In genomic region chrIV:4406054-4406539, ce11 we compare ENCODE assay signal across 3 worm cellular contexts.
TF ChIP-seq lines count a peak whose summit lies in the region.

No protein-coding gene starts in this region.

TF ChIP-seq in whole organism, L1 larva, 84 proteins besides CTCF, POLR2A, EP300 and RAD21 (continued from another document and continues in another):
- TF ChIP-seq lin-15B (tag; optimal IDR thresholded peaks at IDR 0.05; lab: Kevin White, UChicago): peak; percentile 73
- no peak for TF ChIP-seq nhr-237 (tag; optimal IDR thresholded peaks at IDR 0.05; lab: Kevin White, UChicago)
- TF ChIP-seq irx-1 (tag; optimal IDR thresholded peaks at IDR 0.05; lab: Kevin White, UChicago): no peak
- TF ChIP-seq nhr-19 (GFP tag; conservative IDR thresholded peaks at IDR 0.05; lab: Robert Waterston, UW): peak; percentile 55
- TF ChIP-seq pax-3 (tag; optimal IDR thresholded peaks at IDR 0.05; lab: Kevin White, UChicago): no peak
- TF ChIP-seq tbx-2 (tag; optimal IDR thresholded peaks at IDR 0.05; lab: Kevin White, UChicago): peak; percentile 72
- peak; percentile 51 for TF ChIP-seq mep-1 (tag; optimal IDR thresholded peaks at IDR 0.05; lab: Kevin White, UChicago)
- peak; percentile 47 to 79 for TF ChIP-seq lsy-2 (tag; optimal IDR thresholded peaks at IDR 0.05; lab: Kevin White, UChicago)
- TF ChIP-seq nhr-47 (tag; optimal IDR thresholded peaks at IDR 0.05; lab: Kevin White, UChicago): peak; percentile 78
- peak; percentile 27 for TF ChIP-seq ama-1 (optimal IDR thresholded peaks at IDR 0.05; lab: Kevin White, UChicago)
- peak; percentile 87 for TF ChIP-seq nhr-71 (tag; optimal IDR thresholded peaks at IDR 0.05; lab: Kevin White, UChicago)
- TF ChIP-seq unc-30 (tag; optimal IDR thresholded peaks at IDR 0.05; lab: Kevin White, UChicago): no peak
- no peak for TF ChIP-seq ztf-4 (tag; optimal IDR thresholded peaks at IDR 0.05; lab: Kevin White, UChicago)
- peak; percentile 46 for TF ChIP-seq skn-1 (tag; optimal IDR thresholded peaks at IDR 0.05; lab: Kevin White, UChicago)
- TF ChIP-seq snu-23 (GFP tag; optimal IDR thresholded peaks at IDR 0.05; lab: Kevin White, UChicago): peak; percentile 77
- TF ChIP-seq egl-27 (tag; optimal IDR thresholded peaks at IDR 0.05; lab: Kevin White, UChicago): peak in 1 of 2 experiments; percentile 58
- peak in 1 of 2 experiments; percentile 55 for TF ChIP-seq mdl-1 (tag; optimal IDR thresholded peaks at IDR 0.05; lab: Kevin White, UChicago)
- TF ChIP-seq sox-4 (tag; optimal IDR thresholded peaks at IDR 0.05; lab: Kevin White, UChicago): peak; percentile 41
- TF ChIP-seq C04F5.9 (tag; optimal IDR thresholded peaks at IDR 0.05; lab: Kevin White, UChicago): no peak
- TF ChIP-seq fkh-10 (GFP tag; optimal IDR thresholded peaks at IDR 0.05; lab: Kevin White, UChicago): peak; percentile 47
- TF ChIP-seq nhr-11 (tag; optimal IDR thresholded peaks at IDR 0.05; lab: Kevin White, UChicago): no peak
- peak; percentile 66; the same call in 1 of the 2 replicates for TF ChIP-seq grh-1 (GFP tag; IDR thresholded peaks at IDR 0.05; lab: Robert Waterston, UW)
- peak; percentile 42 for TF ChIP-seq nhr-90 (tag; optimal IDR thresholded peaks at IDR 0.05; lab: Kevin White, UChicago; ENCODE audit: poor library complexity)
- peak; percentile 26 for TF ChIP-seq snpc-4 (tag; optimal IDR thresholded peaks at IDR 0.05; lab: Kevin White, UChicago)
- TF ChIP-seq fos-1 (tag; optimal IDR thresholded peaks at IDR 0.05; lab: Kevin White, UChicago): peak; percentile 54
- TF ChIP-seq hlh-4 (tag; optimal IDR thresholded peaks at IDR 0.05; lab: Kevin White, UChicago): no peak
- TF ChIP-seq elt-3 (tag; optimal IDR thresholded peaks at IDR 0.05; lab: Kevin White, UChicago): peak in 1 of 6 experiments; percentile 49
- TF ChIP-seq fkh-8 (tag; optimal IDR thresholded peaks at IDR 0.05; lab: Kevin White, UChicago): peak; percentile 83
- TF ChIP-seq lir-3 (tag; optimal IDR thresholded peaks at IDR 0.05; lab: Kevin White, UChicago; ENCODE audit: poor library complexity): peak; percentile 41
- no peak for TF ChIP-seq lin-39 (tag; optimal IDR thresholded peaks at IDR 0.05; lab: Kevin White, UChicago)
- TF ChIP-seq dsc-1 (tag; optimal IDR thresholded peaks at IDR 0.05; lab: Kevin White, UChicago): peak; percentile 30
- 0 out of 2 replicates have a peak, but pooled peaks have one; percentile 45 for TF ChIP-seq mab-9 (GFP tag; IDR thresholded peaks at IDR 0.05; lab: Robert Waterston, UW)
- TF ChIP-seq sup-37 (GFP tag; optimal IDR thresholded peaks at IDR 0.05; lab: Kevin White, UChicago): peak; percentile 7
- TF ChIP-seq C16A3.4 (tag; optimal IDR thresholded peaks at IDR 0.05; lab: Kevin White, UChicago): peak; percentile 61
- TF ChIP-seq hlh-17 (GFP tag; optimal IDR thresholded peaks at IDR 0.05; lab: Kevin White, UChicago; ENCODE audit: borderline replicate concordance): no peak
- TF ChIP-seq pqm-1 (tag; optimal IDR thresholded peaks at IDR 0.05; lab: Kevin White, UChicago): peak; percentile 66
- peak; percentile 71 to 82 for TF ChIP-seq efl-1 (optimal IDR thresholded peaks at IDR 0.05; lab: Kevin White, UChicago)
- TF ChIP-seq efl-1 (GFP tag; optimal IDR thresholded peaks at IDR 0.05 in 1 of 2; lab: Kevin White, UChicago): peak; percentile 76 to 97
- no peak for TF ChIP-seq C34B4.2 (tag; optimal IDR thresholded peaks at IDR 0.05; lab: Kevin White, UChicago)
- TF ChIP-seq nhr-84 (tag; optimal IDR thresholded peaks at IDR 0.05; lab: Kevin White, UChicago): no peak
- peak; percentile 64 for TF ChIP-seq elt-2 (tag; optimal IDR thresholded peaks at IDR 0.05; lab: Kevin White, UChicago)
- TF ChIP-seq jun-1 (tag; optimal IDR thresholded peaks at IDR 0.05; lab: Kevin White, UChicago): no peak
- no peak for TF ChIP-seq nhr-12 (tag; optimal IDR thresholded peaks at IDR 0.05; lab: Kevin White, UChicago)

TF ChIP-seq in whole organism, L3 larva, 47 proteins besides CTCF, POLR2A, EP300 and RAD21 (continued from another document):
- TF ChIP-seq nhr-23 (tag; optimal IDR thresholded peaks at IDR 0.05; lab: Kevin White, UChicago): peak; percentile 24

TF ChIP-seq in whole organism, young adult, 124 proteins besides CTCF, POLR2A, EP300 and RAD21 (continued from another document):
- peak; percentile 53 for TF ChIP-seq lin-40 (tag; optimal IDR thresholded peaks at IDR 0.05; lab: Kevin White, UChicago)
- no peak for TF ChIP-seq ceh-40 (GFP tag; IDR thresholded peaks at IDR 0.05; lab: Robert Waterston, UW)
- peak; percentile 53 for TF ChIP-seq atf-7 (tag; optimal IDR thresholded peaks at IDR 0.05; lab: Kevin White, UChicago)
- TF ChIP-seq ztf-28 (GFP tag; IDR thresholded peaks at IDR 0.05; lab: Robert Waterston, UW): no peak
- TF ChIP-seq fkh-3 (tag; optimal IDR thresholded peaks at IDR 0.05; lab: Kevin White, UChicago): no peak
- no peak for TF ChIP-seq F52B5.7 (tag; optimal IDR thresholded peaks at IDR 0.05; lab: Kevin White, UChicago)
- TF ChIP-seq lin-26 (GFP tag; IDR thresholded peaks at IDR 0.05; lab: Robert Waterston, UW): peak; percentile 54; the same call in 1 of the 2 replicates
- TF ChIP-seq snpc-1.1 (tag; optimal IDR thresholded peaks at IDR 0.05; lab: Kevin White, UChicago; ENCODE audit: insufficient read depth): no peak
- no peak for TF ChIP-seq madf-8 (GFP tag; conservative IDR thresholded peaks at IDR 0.05; lab: Robert Waterston, UW)
- TF ChIP-seq F39B2.1 (GFP tag; IDR thresholded peaks at IDR 0.05; lab: Robert Waterston, UW): no peak
- peak in 1 of 3 experiments; percentile 37 for TF ChIP-seq lin-35 (GFP tag; optimal IDR thresholded peaks at IDR 0.05; lab: Kevin White, UChicago)
- TF ChIP-seq nfya-1 (tag; optimal IDR thresholded peaks at IDR 0.05; lab: Kevin White, UChicago; ENCODE audit: borderline replicate concordance, insufficient read depth): no peak
- no peak for TF ChIP-seq ceh-58 (GFP tag; IDR thresholded peaks at IDR 0.05; lab: Robert Waterston, UW)
- TF ChIP-seq B0019.2 (GFP tag; conservative IDR thresholded peaks at IDR 0.05; lab: Robert Waterston, UW): no peak
- TF ChIP-seq Y67H2A.10 (GFP tag; conservative IDR thresholded peaks at IDR 0.05; lab: Robert Waterston, UW): no peak
- no peak for TF ChIP-seq die-1 (tag; optimal IDR thresholded peaks at IDR 0.05; lab: Kevin White, UChicago)
- no peak for TF ChIP-seq Y95B8A.8 (GFP tag; IDR thresholded peaks at IDR 0.05; lab: Robert Waterston, UW)
- no peak for TF ChIP-seq zim-3 (tag; optimal IDR thresholded peaks at IDR 0.05; lab: Kevin White, UChicago)
- no peak for TF ChIP-seq gei-17 (GFP tag; optimal IDR thresholded peaks at IDR 0.05; lab: Kevin White, UChicago)
- no peak for TF ChIP-seq C06A6.2 (GFP tag; conservative IDR thresholded peaks at IDR 0.05; lab: Robert Waterston, UW)
- no peak for TF ChIP-seq unc-62 (GFP tag; optimal IDR thresholded peaks at IDR 0.05; lab: Kevin White, UChicago)
- peak; percentile 41; the same call in 1 of the 2 replicates for TF ChIP-seq hmg-1.2 (GFP tag; IDR thresholded peaks at IDR 0.05; lab: Robert Waterston, UW)
- no peak for TF ChIP-seq nhr-179 (tag; optimal IDR thresholded peaks at IDR 0.05; lab: Kevin White, UChicago)
- 0 out of 2 replicates have a peak, but pooled peaks have one; percentile 41 for TF ChIP-seq pbrm-1 (GFP tag; IDR thresholded peaks at IDR 0.05; lab: Robert Waterston, UW)
- 0 out of 2 replicates have a peak, but pooled peaks have one; percentile 15 for TF ChIP-seq Y56A3A.18 (GFP tag; IDR thresholded peaks at IDR 0.05; lab: Robert Waterston, UW)
- TF ChIP-seq B0035.1 (tag; optimal IDR thresholded peaks at IDR 0.05; lab: Kevin White, UChicago): no peak
- peak; percentile 62 for TF ChIP-seq akir-1 (GFP tag; optimal IDR thresholded peaks at IDR 0.05; lab: Kevin White, UChicago)
- TF ChIP-seq dox-1 (GFP tag; IDR thresholded peaks at IDR 0.05; lab: Robert Waterston, UW): peak; percentile 57; the same call in 1 of the 2 replicates
- peak; percentile 84 for TF ChIP-seq zfh-2 (GFP tag; conservative IDR thresholded peaks at IDR 0.05; lab: Robert Waterston, UW)
- TF ChIP-seq C17E4.6 (GFP tag; IDR thresholded peaks at IDR 0.05; lab: Robert Waterston, UW): no peak
- no peak for TF ChIP-seq dpff-1 (tag; optimal IDR thresholded peaks at IDR 0.05; lab: Kevin White, UChicago)
- no peak for TF ChIP-seq Y53F4B.3 (GFP tag; IDR thresholded peaks at IDR 0.05; lab: Robert Waterston, UW)
- TF ChIP-seq ets-4 (GFP tag; optimal IDR thresholded peaks at IDR 0.05; lab: Kevin White, UChicago): peak; percentile 38
- TF ChIP-seq nfya-2 (GFP tag; IDR thresholded peaks at IDR 0.05; lab: Robert Waterston, UW): no peak
- TF ChIP-seq bed-2 (GFP tag; IDR thresholded peaks at IDR 0.05; lab: Robert Waterston, UW): no peak
- no peak for TF ChIP-seq ztf-26 (tag; optimal IDR thresholded peaks at IDR 0.05; lab: Kevin White, UChicago)
- TF ChIP-seq T26A5.8 (tag; optimal IDR thresholded peaks at IDR 0.05; lab: Kevin White, UChicago): no peak
- no peak for TF ChIP-seq somi-1 (GFP tag; optimal IDR thresholded peaks at IDR 0.05; lab: Kevin White, UChicago)
- no peak for TF ChIP-seq ZK185.1 (tag; optimal IDR thresholded peaks at IDR 0.05; lab: Kevin White, UChicago; ENCODE audit: poor library complexity, severe bottlenecking)
- 0 out of 2 replicates have a peak, but pooled peaks have one; percentile 8 for TF ChIP-seq egrh-3 (GFP tag; IDR thresholded peaks at IDR 0.05; lab: Robert Waterston, UW)
- TF ChIP-seq F55B11.4 (tag; optimal IDR thresholded peaks at IDR 0.05; lab: Kevin White, UChicago; ENCODE audit: borderline replicate concordance, insufficient read depth): no peak
- no peak for TF ChIP-seq lsl-1 (GFP tag; optimal IDR thresholded peaks at IDR 0.05; lab: Kevin White, UChicago)
- TF ChIP-seq nhr-80 (tag; optimal IDR thresholded peaks at IDR 0.05; lab: Kevin White, UChicago): peak; percentile 91
- no peak for TF ChIP-seq him-1 (tag; optimal IDR thresholded peaks at IDR 0.05; lab: Kevin White, UChicago)
- TF ChIP-seq rpc-1 (optimal IDR thresholded peaks at IDR 0.05; lab: Kevin White, UChicago): no peak
- TF ChIP-seq rpc-1 (tag; optimal IDR thresholded peaks at IDR 0.05; lab: Kevin White, UChicago): no peak
- no peak for TF ChIP-seq sea-2 (GFP tag; IDR thresholded peaks at IDR 0.05; lab: Robert Waterston, UW)
- no peak for TF ChIP-seq nhr-90 (tag; optimal IDR thresholded peaks at IDR 0.05; lab: Kevin White, UChicago)
- TF ChIP-seq F22D6.2 (tag; optimal IDR thresholded peaks at IDR 0.05; lab: Kevin White, UChicago): no peak
- TF ChIP-seq chd-7 (tag; optimal IDR thresholded peaks at IDR 0.05; lab: Kevin White, UChicago): peak; percentile 36
- no peak for TF ChIP-seq F10E7.11 (tag; optimal IDR thresholded peaks at IDR 0.05; lab: Kevin White, UChicago)
- TF ChIP-seq ztf-6 (GFP tag; IDR thresholded peaks at IDR 0.05; lab: Robert Waterston, UW): no peak
